Worm (Caenorhabditis elegans) whole organism, L1 larva: ENCODE results near the gene nstp-6.
A peak's percentile ranks its signal among the peaks of the same experiment; 100 is the strongest.

Experiments used
- C16A3.4 ChIP-seq: fragments of 150-350 bp; optimal IDR thresholded peaks from 2 replicates; lab custom pipeline; 2014; ENCODE audit warnings: missing biosample characterization, missing genetic modification characterization
- F16B12.6 ChIP-seq: fragments of 150-350 bp; optimal IDR thresholded peaks from 2 replicates; lab custom pipeline; 2014; ENCODE audit warnings: missing biosample characterization, missing genetic modification characterization
- aly-2 ChIP-seq: fragments of 150-350 bp; optimal IDR thresholded peaks from 2 replicates; lab custom pipeline; 2014; ENCODE audit warnings: missing biosample characterization, missing genetic modification characterization
- ceh-8 ChIP-seq: fragments of 200-800 bp; sonication (Bioruptor generic); optimal IDR thresholded peaks from 2 replicates; lab custom pipeline; 2018; ENCODE audit warnings: mild to moderate bottlenecking, missing genetic modification characterization, moderate library complexity, missing compliant biosample characterization
- ceh-82 ChIP-seq, 3 experiments: fragments of 150-350 bp in 1 of 3; sonication (generic microtip) in 2 of 3; optimal IDR thresholded peaks; 2 replicates each; lab custom pipeline; 2014 to 2017; ENCODE audit warnings: missing biosample characterization in 3 of 3, missing genetic modification characterization in 3 of 3
- dpl-1 ChIP-seq, 3 experiments: fragments of 150-350 bp in 2 of 3; sonication (generic microtip) in 1 of 3; optimal IDR thresholded peaks; 2 replicates each; lab custom pipeline; 2014 to 2017; ENCODE audit warnings: missing biosample characterization in 3 of 3, missing genetic modification characterization in 3 of 3, missing genetic modification reagents in 3 of 3
- dsc-1 ChIP-seq: sonication (generic microtip); optimal IDR thresholded peaks from 2 replicates; lab custom pipeline; 2016; ENCODE audit warnings: mild to moderate bottlenecking, missing genetic modification characterization, missing compliant biosample characterization
- efl-1 ChIP-seq, 4 experiments: fragments of 150-350 bp; optimal IDR thresholded peaks in 3 of 4; peaks in 1 of 4; 1 replicate in 1 of 4; 2 replicates in 3 of 4; lab custom pipeline; 2014; ENCODE audit warnings: missing biosample characterization in 2 of 4, missing genetic modification characterization in 2 of 4, missing genetic modification reagents in 2 of 4
- efl-3 ChIP-seq: fragments of 200-800 bp; sonication (Bioruptor generic); optimal IDR thresholded peaks from 2 replicates; lab custom pipeline; 2018; ENCODE audit warnings: mild to moderate bottlenecking, missing genetic modification characterization, missing compliant biosample characterization
- egl-13 ChIP-seq: sonication (generic microtip); optimal IDR thresholded peaks from 2 replicates; lab custom pipeline; 2016; ENCODE audit warnings: missing genotype, missing genetic modification reagents, missing genetic modification characterization, missing compliant biosample characterization
- elt-2 ChIP-seq: sonication (generic microtip); optimal IDR thresholded peaks from 2 replicates; lab custom pipeline; 2016; ENCODE audit warnings: missing genetic modification characterization, mild to moderate bottlenecking, inconsistent platforms, missing compliant biosample characterization, missing genetic modification reagents
- fkh-8 ChIP-seq: sonication (generic microtip); optimal IDR thresholded peaks from 2 replicates; lab custom pipeline; 2016; ENCODE audit warnings: mild to moderate bottlenecking, missing genetic modification characterization, missing compliant biosample characterization
- fos-1 ChIP-seq: fragments of 150-350 bp; optimal IDR thresholded peaks from 2 replicates; lab custom pipeline; 2014; ENCODE audit warnings: missing biosample characterization, missing genetic modification characterization
- irx-1 ChIP-seq: sonication (generic microtip); optimal IDR thresholded peaks from 2 replicates; lab custom pipeline; 2016; ENCODE audit warnings: missing genetic modification characterization, missing compliant biosample characterization
- jun-1 ChIP-seq: fragments of 150-350 bp; optimal IDR thresholded peaks from 2 replicates; lab custom pipeline; 2014; ENCODE audit warnings: missing biosample characterization, missing genetic modification reagents, missing genetic modification characterization
- lin-13 ChIP-seq: fragments of 150-350 bp; optimal IDR thresholded peaks from 2 replicates; lab custom pipeline; 2014; ENCODE audit warnings: missing biosample characterization, missing genetic modification reagents, missing genetic modification characterization
- lin-14 ChIP-seq: fragments of 200-800 bp; sonication (Bioruptor generic); optimal IDR thresholded peaks from 2 replicates; lab custom pipeline; 2018; ENCODE audit warnings: mild to moderate bottlenecking, missing genetic modification characterization, moderate library complexity, missing compliant biosample characterization
- lin-35 ChIP-seq, 2 experiments: fragments of 150-350 bp; optimal IDR thresholded peaks; 2 replicates each; lab custom pipeline; 2014; ENCODE audit warnings: missing biosample characterization in 2 of 2, missing genetic modification characterization in 2 of 2, missing genetic modification reagents in 2 of 2
- lin-39 ChIP-seq: fragments of 150-350 bp; optimal IDR thresholded peaks from 2 replicates; lab custom pipeline; 2014; ENCODE audit warnings: missing biosample characterization, missing genetic modification reagents, missing genetic modification characterization
- lir-3 ChIP-seq: sonication (generic microtip); optimal IDR thresholded peaks from 2 replicates; lab custom pipeline; 2016; ENCODE audit warnings: mild to moderate bottlenecking, missing genetic modification characterization, moderate library complexity, missing compliant biosample characterization; ENCODE audit not compliant: poor library complexity
- lsy-2 ChIP-seq, 2 experiments: fragments of 150-350 bp; optimal IDR thresholded peaks; 2 replicates each; lab custom pipeline; 2014; ENCODE audit warnings: missing biosample characterization in 2 of 2, missing genetic modification characterization in 2 of 2
- mdl-1 ChIP-seq, 2 experiments: fragments of 150-350 bp; optimal IDR thresholded peaks; 2 replicates each; lab custom pipeline; 2014 to 2017; ENCODE audit warnings: missing biosample characterization in 2 of 2, missing genetic modification characterization in 2 of 2, inconsistent platforms in 1 of 2
- mep-1 ChIP-seq: fragments of 150-350 bp; optimal IDR thresholded peaks from 2 replicates; lab custom pipeline; 2014; ENCODE audit warnings: missing biosample characterization, missing genetic modification characterization
- nhr-11 ChIP-seq: fragments of 150-350 bp; optimal IDR thresholded peaks from 2 replicates; lab custom pipeline; 2014; ENCODE audit warnings: missing biosample characterization, missing genetic modification characterization
- nhr-12 ChIP-seq: sonication (generic microtip); optimal IDR thresholded peaks from 2 replicates; lab custom pipeline; 2017; ENCODE audit warnings: missing biosample characterization, missing genetic modification characterization
- nhr-19 ChIP-seq: fragments of 200-800 bp; sonication (Bioruptor generic); conservative IDR thresholded peaks from 2 replicates; pipeline ENCODE4 v1.3.6; 2022; ENCODE audit warnings: missing genetic modification characterization, missing compliant biosample characterization
- nhr-20 ChIP-seq: sonication (generic microtip); optimal IDR thresholded peaks from 2 replicates; lab custom pipeline; 2016; ENCODE audit warnings: mild to moderate bottlenecking, missing genetic modification characterization, missing compliant biosample characterization
- nhr-47 ChIP-seq: sonication (generic microtip); optimal IDR thresholded peaks from 2 replicates; lab custom pipeline; 2016; ENCODE audit warnings: mild to moderate bottlenecking, missing genetic modification characterization, moderate library complexity, missing compliant biosample characterization
- nhr-71 ChIP-seq: sonication (generic microtip); optimal IDR thresholded peaks from 2 replicates; lab custom pipeline; 2016; ENCODE audit warnings: mild to moderate bottlenecking, missing genetic modification characterization, moderate library complexity, missing compliant biosample characterization
- nhr-77 ChIP-seq: fragments of 150-350 bp; optimal IDR thresholded peaks from 2 replicates; lab custom pipeline; 2014; ENCODE audit warnings: missing biosample characterization, missing genetic modification characterization
- nhr-85 ChIP-seq: sonication (generic microtip); peaks from one replicate; lab custom pipeline; 2016; ENCODE audit warnings: missing genetic modification characterization, inconsistent platforms, missing compliant biosample characterization
- nhr-90 ChIP-seq: sonication (generic microtip); optimal IDR thresholded peaks from 2 replicates; lab custom pipeline; 2016; ENCODE audit warnings: mild to moderate bottlenecking, missing genetic modification characterization, missing compliant biosample characterization; ENCODE audit not compliant: poor library complexity
- rnt-1 ChIP-seq: sonication (generic microtip); optimal IDR thresholded peaks from 2 replicates; lab custom pipeline; 2016; ENCODE audit warnings: mild to moderate bottlenecking, missing genetic modification characterization, moderate library complexity, missing compliant biosample characterization
- skn-1 ChIP-seq: fragments of 150-350 bp; optimal IDR thresholded peaks from 2 replicates; lab custom pipeline; 2014; ENCODE audit warnings: missing biosample characterization, missing genetic modification characterization
- snpc-4 ChIP-seq: fragments of 150-350 bp; optimal IDR thresholded peaks from 2 replicates; lab custom pipeline; 2014; ENCODE audit warnings: missing biosample characterization, missing genetic modification characterization
- snu-23 ChIP-seq: sonication (generic microtip); optimal IDR thresholded peaks from 2 replicates; lab custom pipeline; 2016; ENCODE audit warnings: missing genetic modification characterization, missing compliant biosample characterization
- sptf-1 ChIP-seq: fragments of 150-350 bp; optimal IDR thresholded peaks from 2 replicates; lab custom pipeline; 2014; ENCODE audit warnings: missing biosample characterization, missing genetic modification characterization
- swsn-7 ChIP-seq: sonication (generic microtip); optimal IDR thresholded peaks from 2 replicates; lab custom pipeline; 2016; ENCODE audit warnings: missing genetic modification characterization, missing compliant biosample characterization
- tbx-2 ChIP-seq: sonication (generic microtip); optimal IDR thresholded peaks from 2 replicates; lab custom pipeline; 2016; ENCODE audit warnings: missing genetic modification characterization, missing compliant biosample characterization
- unc-130 ChIP-seq: fragments of 150-350 bp; optimal IDR thresholded peaks from 2 replicates; lab custom pipeline; 2017; ENCODE audit warnings: missing biosample characterization, missing genetic modification characterization, inconsistent platforms
- unc-62 ChIP-seq: fragments of 150-350 bp; optimal IDR thresholded peaks from 2 replicates; lab custom pipeline; 2014; ENCODE audit warnings: missing biosample characterization, missing genetic modification reagents, missing genetic modification characterization
- unc-86 ChIP-seq: sonication (generic microtip); optimal IDR thresholded peaks from 2 replicates; lab custom pipeline; 2016; ENCODE audit warnings: missing genetic modification characterization, missing compliant biosample characterization
- xbp-1 ChIP-seq: sonication (generic microtip); optimal IDR thresholded peaks from 2 replicates; lab custom pipeline; 2016; ENCODE audit warnings: missing genetic modification characterization, missing compliant biosample characterization
- zag-1 ChIP-seq: fragments of 150-350 bp; optimal IDR thresholded peaks from 2 replicates; lab custom pipeline; 2014; ENCODE audit warnings: missing biosample characterization, missing genetic modification characterization
- zip-4 ChIP-seq: fragments of 200-800 bp; sonication (Bioruptor generic); optimal IDR thresholded peaks from 2 replicates; lab custom pipeline; 2018; ENCODE audit warnings: mild to moderate bottlenecking, missing genetic modification characterization, moderate library complexity, missing compliant biosample characterization

The nstp-6 gene

ce11 chrIV:3526144-3526797, 21.1 kb downstream of the nstp-6 start:
- TF ChIP-seq nhr-12 (no peak), skn-1 (tag; lab: Kevin White, UChicago) (peak; percentile 13), efl-1 (optimal IDR thresholded peaks at IDR 0.05; lab: Kevin White, UChicago) (no peak), efl-1 (GFP tag; optimal IDR thresholded peaks at IDR 0.05 in 1 of 2; lab: Kevin White, UChicago) (peak in 1 of 2 experiments; percentile 73), lin-13 (GFP tag; lab: Kevin White, UChicago) (no peak), rnt-1 (tag; lab: Kevin White, UChicago) (no peak), dsc-1 (tag; lab: Kevin White, UChicago) (peak; percentile 0)

ce11 chrIV:3524584-3525020, 22.8 kb downstream of the nstp-6 start:
- no peak for TF ChIP-seq unc-62 (GFP tag; lab: Kevin White, UChicago)
- TF ChIP-seq F16B12.6 (tag; lab: Kevin White, UChicago), result no peak
- TF ChIP-seq nhr-71 (tag; lab: Kevin White, UChicago), result peak; percentile 75
- peak; percentile 72 for TF ChIP-seq rnt-1 (tag; lab: Kevin White, UChicago)
- no peak for TF ChIP-seq lin-39
- TF ChIP-seq nhr-90, result peak; percentile 72
- TF ChIP-seq nhr-85, result peak; percentile 53
- peak; percentile 71 for TF ChIP-seq nhr-19
- peak; percentile 0 for TF ChIP-seq skn-1 (tag; lab: Kevin White, UChicago)
- TF ChIP-seq snpc-4, result peak; percentile 35
- TF ChIP-seq egl-13 (tag; lab: Kevin White, UChicago), result no peak
- TF ChIP-seq irx-1 (tag; lab: Kevin White, UChicago), result peak; percentile 30
- TF ChIP-seq nhr-20 (tag; lab: Kevin White, UChicago), result peak; percentile 61
- peak; percentile 27 for TF ChIP-seq zip-4
- TF ChIP-seq jun-1, result peak; percentile 23
- TF ChIP-seq snu-23, result peak; percentile 84
- peak; percentile 32 to 49 for TF ChIP-seq efl-1 (optimal IDR thresholded peaks at IDR 0.05; lab: Kevin White, UChicago)
- peak; percentile 37 to 92 for TF ChIP-seq efl-1 (GFP tag; optimal IDR thresholded peaks at IDR 0.05 in 1 of 2; lab: Kevin White, UChicago)
- no peak for TF ChIP-seq lir-3 (tag; lab: Kevin White, UChicago)
- peak; percentile 16 for TF ChIP-seq lin-13 (GFP tag; lab: Kevin White, UChicago)
- no peak for TF ChIP-seq zag-1 (tag; lab: Kevin White, UChicago)
- peak; percentile 64 for TF ChIP-seq tbx-2
- TF ChIP-seq lin-35 (GFP tag; optimal IDR thresholded peaks at IDR 0.05; lab: Kevin White, UChicago), result peak; percentile 28 to 66
- peak; percentile 13 for TF ChIP-seq fos-1 (tag; lab: Kevin White, UChicago)
- no peak for TF ChIP-seq nhr-11
- TF ChIP-seq nhr-77 (tag; lab: Kevin White, UChicago), result peak; percentile 4
- peak; percentile 59 for TF ChIP-seq unc-130
- peak; percentile 33 for TF ChIP-seq C16A3.4 (tag; lab: Kevin White, UChicago)
- peak; percentile 4 to 16 (median 13) for TF ChIP-seq dpl-1 (GFP tag; optimal IDR thresholded peaks at IDR 0.05; lab: Kevin White, UChicago)
- TF ChIP-seq aly-2 (tag; lab: Kevin White, UChicago), result peak; percentile 53
- TF ChIP-seq sptf-1, result no peak
- peak; percentile 81 for TF ChIP-seq nhr-47 (tag; lab: Kevin White, UChicago)
- peak; percentile 25 for TF ChIP-seq efl-3 (GFP tag; lab: Kevin White, UChicago)
- peak; percentile 50 for TF ChIP-seq dsc-1 (tag; lab: Kevin White, UChicago)
- TF ChIP-seq mep-1 (tag; lab: Kevin White, UChicago), result peak; percentile 53
- peak; percentile 38 for TF ChIP-seq xbp-1
- TF ChIP-seq lsy-2 (tag; optimal IDR thresholded peaks at IDR 0.05; lab: Kevin White, UChicago), result peak; percentile 39 to 66
- peak; percentile 64 for TF ChIP-seq fkh-8
- peak; percentile 41 for TF ChIP-seq ceh-8 (GFP tag; lab: Kevin White, UChicago)
- TF ChIP-seq ceh-82 (tag; optimal IDR thresholded peaks at IDR 0.05; lab: Kevin White, UChicago), result peak in 2 of 3 experiments; percentile 30 to 44
- TF ChIP-seq swsn-7 (tag; lab: Kevin White, UChicago), result peak; percentile 66
- TF ChIP-seq lin-14, result no peak
- no peak for TF ChIP-seq elt-2 (tag; lab: Kevin White, UChicago)
- peak; percentile 14 for TF ChIP-seq unc-86 (tag; lab: Kevin White, UChicago)
- peak in 1 of 2 experiments; percentile 54 for TF ChIP-seq mdl-1 (tag; optimal IDR thresholded peaks at IDR 0.05; lab: Kevin White, UChicago)
